Worm (Caenorhabditis elegans) whole organism, late embryonic: ENCODE results near the gene F23A7.5.

Experiments used
- ceh-2 ChIP-seq: sonication (generic microtip); optimal IDR thresholded peaks from 2 replicates; lab custom pipeline; 2016; ENCODE audit warnings: missing genotype, missing genetic modification characterization, missing compliant biosample characterization
- ceh-45 ChIP-seq: fragments of 200-800 bp; sonication (Bioruptor generic); IDR thresholded peaks from 2 replicates; pipeline ENCODE4 v1.3.6; 2022; ENCODE audit warnings: missing genetic modification reagents, missing genetic modification characterization, missing compliant biosample characterization
- dmd-4 ChIP-seq: sonication (generic microtip); optimal IDR thresholded peaks from 2 replicates; lab custom pipeline; 2016; ENCODE audit warnings: borderline replicate concordance, missing genetic modification characterization, missing compliant biosample characterization

ce11 chrX:16204310-16204709 lies 24.4 kb upstream of the F23A7.5 start:
- TF ChIP-seq dmd-4: no peak
- no peak for TF ChIP-seq ceh-2
- TF ChIP-seq ceh-45 (GFP tag; lab: Robert Waterston, UW): no peak
